Worm (Caenorhabditis elegans) whole organism, L4 larva: ENCODE measurements around the gene rde-1.
"Not testable (repeated sequence)": the region's sequence is repeated elsewhere in the genome, so short reads cannot be mapped to it uniquely, and the experiment has no call there.

ENCODE experiments used
- D1046.2 ChIP-seq: fragments of 200-800 bp; sonication (Bioruptor generic); IDR thresholded peaks from 2 replicates; pipeline ENCODE4 v1.3.6; 2022; ENCODE audit warnings: missing genetic modification characterization, missing compliant biosample characterization
- F44E2.7 ChIP-seq: fragments of 200-800 bp; sonication (Bioruptor generic); IDR thresholded peaks from 2 replicates; pipeline ENCODE4 v2.1.2; 2022; ENCODE audit warnings: missing genetic modification characterization, missing compliant biosample characterization
- F49E8.2 ChIP-seq: sonication (generic microtip); optimal IDR thresholded peaks from 2 replicates; lab custom pipeline; 2016; ENCODE audit warnings: missing compliant biosample characterization, mild to moderate bottlenecking, missing genetic modification characterization, borderline replicate concordance
- T26A8.4 ChIP-seq: fragments of 200-800 bp; sonication (Bioruptor generic); IDR thresholded peaks from 2 replicates; pipeline ENCODE4 v1.3.6; 2022; ENCODE audit warnings: missing genetic modification characterization, missing compliant biosample characterization
- Y48G9A.11 ChIP-seq: fragments of 200-800 bp; sonication (Bioruptor generic); IDR thresholded peaks from 2 replicates; pipeline ENCODE4 v1.3.6; 2022; ENCODE audit warnings: missing genetic modification reagents, missing genetic modification characterization, missing compliant biosample characterization
- Y5F2A.4 ChIP-seq: fragments of 200-800 bp; sonication (Bioruptor generic); optimal IDR thresholded peaks from 2 replicates; lab custom pipeline; 2018; ENCODE audit warnings: mild to moderate bottlenecking, missing genetic modification characterization, missing compliant biosample characterization
- ZK546.5 ChIP-seq, 2 experiments: sonication (generic microtip); optimal IDR thresholded peaks; 2 replicates each; lab custom pipeline; 2017; ENCODE audit warnings: missing biosample characterization in 2 of 2, missing genetic modification characterization in 2 of 2
- aha-1 ChIP-seq: fragments of 150-350 bp; peaks from one replicate; lab custom pipeline; 2014; ENCODE audit warnings: missing biosample characterization, missing genetic modification characterization
- aly-2 ChIP-seq: sonication (generic microtip); optimal IDR thresholded peaks from 2 replicates; lab custom pipeline; 2018; ENCODE audit warnings: missing biosample characterization, missing genetic modification characterization
- arid-1 ChIP-seq: fragments of 200-800 bp; sonication (Bioruptor generic); conservative IDR thresholded peaks from 2 replicates; pipeline ENCODE4 v1.3.6; 2022; ENCODE audit warnings: missing genetic modification reagents, missing genetic modification characterization, missing compliant biosample characterization
- ceh-20 ChIP-seq: fragments of 200-800 bp; sonication (Bioruptor generic); IDR thresholded peaks from 2 replicates; pipeline ENCODE4 v1.3.6; 2022; ENCODE audit warnings: missing genetic modification reagents, missing genetic modification characterization, missing compliant biosample characterization
- ceh-28 ChIP-seq: fragments of 150-350 bp; optimal IDR thresholded peaks from 2 replicates; lab custom pipeline; 2014; ENCODE audit warnings: missing biosample characterization, missing genetic modification reagents, missing genetic modification characterization
- ces-1 ChIP-seq: fragments of 150-350 bp; sonication (generic microtip); optimal IDR thresholded peaks from 4 replicates; lab custom pipeline; 2014; ENCODE audit warnings: missing biosample characterization, missing genetic modification reagents, missing genetic modification characterization
- ctbp-1 ChIP-seq: fragments of 200-800 bp; sonication (Bioruptor generic); IDR thresholded peaks from 2 replicates; pipeline ENCODE4 v1.3.6; 2022; ENCODE audit warnings: missing genetic modification reagents, missing genetic modification characterization, missing compliant biosample characterization
- daf-12 ChIP-seq: fragments of 150-350 bp; optimal IDR thresholded peaks from 2 replicates; lab custom pipeline; 2014; ENCODE audit warnings: missing biosample characterization, missing genetic modification reagents, missing genetic modification characterization
- egl-27 ChIP-seq: sonication (generic microtip); optimal IDR thresholded peaks from 3 replicates; lab custom pipeline; 2017; ENCODE audit warnings: missing biosample characterization, missing genetic modification reagents, missing genetic modification characterization
- egl-43 ChIP-seq: fragments of 200-800 bp; sonication (Bioruptor generic); IDR thresholded peaks from 2 replicates; pipeline ENCODE4 v1.3.6; 2022; ENCODE audit warnings: missing genetic modification reagents, missing genetic modification characterization, missing compliant biosample characterization
- gei-8 ChIP-seq: fragments of 200-800 bp; sonication (Bioruptor generic); optimal IDR thresholded peaks from 2 replicates; lab custom pipeline; 2018; ENCODE audit warnings: mild to moderate bottlenecking, missing genetic modification characterization, missing compliant biosample characterization
- hlh-30 ChIP-seq: sonication (generic microtip); optimal IDR thresholded peaks from 2 replicates; lab custom pipeline; 2017; ENCODE audit warnings: antibody characterized with exemption, mild to moderate bottlenecking, missing genetic modification characterization, missing compliant biosample characterization; ENCODE audit not compliant: insufficient read depth
- hmg-1.1 ChIP-seq: fragments of 200-800 bp; sonication (Bioruptor generic); IDR thresholded peaks from 2 replicates; pipeline ENCODE4 v1.3.6; 2022; ENCODE audit warnings: missing genetic modification reagents, missing genetic modification characterization, missing compliant biosample characterization
- lin-13 ChIP-seq: fragments of 150-350 bp; optimal IDR thresholded peaks from 2 replicates; lab custom pipeline; 2014; ENCODE audit warnings: missing biosample characterization, missing genetic modification reagents, missing genetic modification characterization
- lin-38 ChIP-seq: fragments of 200-800 bp; sonication (Bioruptor generic); IDR thresholded peaks from 2 replicates; pipeline ENCODE4 v1.3.6; 2022; ENCODE audit warnings: missing genetic modification reagents, missing genetic modification characterization, missing compliant biosample characterization
- lir-3 ChIP-seq: sonication (generic microtip); optimal IDR thresholded peaks from 2 replicates; lab custom pipeline; 2016; ENCODE audit warnings: mild to moderate bottlenecking, missing genetic modification characterization, missing compliant biosample characterization
- lsy-2 ChIP-seq, 2 experiments: fragments of 150-350 bp in 1 of 2; sonication (generic microtip) in 1 of 2; optimal IDR thresholded peaks; 2 replicates each; lab custom pipeline; 2014 to 2017; ENCODE audit warnings: missing biosample characterization in 2 of 2, missing genetic modification characterization in 2 of 2
- madf-5 ChIP-seq, 2 experiments: fragments of 200-800 bp; sonication (Bioruptor generic); IDR thresholded peaks; 2 replicates each; pipeline ENCODE4 v1.3.6; 2022; ENCODE audit warnings: missing compliant biosample characterization in 2 of 2, missing genetic modification characterization in 2 of 2
- mdl-1 ChIP-seq, 2 experiments: fragments of 150-350 bp in 1 of 2; sonication (generic microtip) in 1 of 2; optimal IDR thresholded peaks; 2 replicates each; lab custom pipeline; 2014 to 2017; ENCODE audit warnings: missing biosample characterization in 2 of 2, missing genetic modification characterization in 2 of 2
- mep-1 ChIP-seq: fragments of 150-350 bp; sonication (generic microtip); optimal IDR thresholded peaks from 3 replicates; lab custom pipeline; 2014; ENCODE audit warnings: missing biosample characterization, missing genetic modification characterization
- nhr-10 ChIP-seq: fragments of 150-350 bp; optimal IDR thresholded peaks from 2 replicates; lab custom pipeline; 2014; ENCODE audit warnings: missing biosample characterization, missing genetic modification characterization
- nhr-25 ChIP-seq: sonication (generic microtip); optimal IDR thresholded peaks from 2 replicates; lab custom pipeline; 2017; ENCODE audit warnings: missing genetic modification characterization, mild to moderate bottlenecking, missing compliant biosample characterization, antibody characterized with exemption, moderate library complexity, borderline replicate concordance; ENCODE audit not compliant: insufficient read depth
- nhr-28 ChIP-seq: fragments of 150-350 bp; optimal IDR thresholded peaks from 2 replicates; lab custom pipeline; 2014; ENCODE audit warnings: missing biosample characterization, missing genetic modification characterization
- nhr-42 ChIP-seq: fragments of 200-800 bp; sonication (Bioruptor generic); IDR thresholded peaks from 2 replicates; pipeline ENCODE4 v1.3.6; 2022; ENCODE audit warnings: missing genetic modification characterization, missing compliant biosample characterization
- nhr-48 ChIP-seq: sonication (generic microtip); optimal IDR thresholded peaks from 2 replicates; lab custom pipeline; 2016; ENCODE audit warnings: mild to moderate bottlenecking, missing genetic modification characterization, missing compliant biosample characterization
- nhr-6 ChIP-seq: fragments of 150-350 bp; optimal IDR thresholded peaks from 2 replicates; lab custom pipeline; 2014; ENCODE audit warnings: missing biosample characterization, missing genetic modification characterization
- nhr-76 ChIP-seq: fragments of 150-350 bp; optimal IDR thresholded peaks from 2 replicates; lab custom pipeline; 2014; ENCODE audit warnings: missing biosample characterization, missing genetic modification characterization
- nhr-77 ChIP-seq: fragments of 150-350 bp; optimal IDR thresholded peaks from 2 replicates; lab custom pipeline; 2014; ENCODE audit warnings: missing biosample characterization, missing genetic modification characterization
- pha-4 ChIP-seq, 2 experiments: fragments of 150-350 bp in 1 of 2; fragments of 200-800 bp in 1 of 2; sonication (Bioruptor generic) in 1 of 2; IDR thresholded peaks in 1 of 2; optimal IDR thresholded peaks in 1 of 2; 2 replicates each; pipeline versions ENCODE4 v1.3.6 to Lab custom; 2014 to 2022; ENCODE audit warnings: missing genetic modification characterization in 2 of 2, missing genetic modification reagents in 2 of 2, missing biosample characterization in 1 of 2, missing compliant biosample characterization in 1 of 2
- rbr-2 ChIP-seq: sonication (generic microtip); optimal IDR thresholded peaks from 2 replicates; lab custom pipeline; 2016; ENCODE audit warnings: missing genotype, missing genetic modification characterization, missing compliant biosample characterization
- saeg-2 ChIP-seq: fragments of 200-800 bp; sonication (Bioruptor generic); IDR thresholded peaks from 2 replicates; pipeline ENCODE4 v1.3.6; 2022; ENCODE audit warnings: missing genetic modification reagents, missing genetic modification characterization, missing compliant biosample characterization
- sdz-12 ChIP-seq: fragments of 200-800 bp; sonication (Bioruptor generic); optimal IDR thresholded peaks from 2 replicates; lab custom pipeline; 2018; ENCODE audit warnings: mild to moderate bottlenecking, missing genetic modification characterization, missing compliant biosample characterization
- set-16 ChIP-seq: fragments of 200-800 bp; sonication (Bioruptor generic); IDR thresholded peaks from 2 replicates; pipeline ENCODE4 v1.3.6; 2022; ENCODE audit warnings: missing genetic modification reagents, missing genetic modification characterization, missing compliant biosample characterization
- tag-97 ChIP-seq: fragments of 200-800 bp; sonication (Bioruptor generic); IDR thresholded peaks from 2 replicates; pipeline ENCODE4 v1.3.6; 2022; ENCODE audit warnings: missing genetic modification characterization, missing compliant biosample characterization
- unc-130 ChIP-seq: sonication (generic microtip); optimal IDR thresholded peaks from 2 replicates; lab custom pipeline; 2016; ENCODE audit warnings: missing genetic modification reagents, missing genetic modification characterization, missing compliant biosample characterization
- unc-39 ChIP-seq: sonication (generic microtip); optimal IDR thresholded peaks from 2 replicates; lab custom pipeline; 2017; ENCODE audit warnings: missing biosample characterization, missing genetic modification characterization
- zip-11 ChIP-seq: fragments of 200-800 bp; sonication (Bioruptor generic); IDR thresholded peaks from 2 replicates; pipeline ENCODE4 v1.3.6; 2022; ENCODE audit warnings: missing genetic modification characterization, missing compliant biosample characterization
- ztf-7 ChIP-seq: fragments of 150-350 bp; optimal IDR thresholded peaks from 2 replicates; lab custom pipeline; 2014; ENCODE audit warnings: missing biosample characterization, missing genetic modification characterization

rde-1 gene

DNA sequence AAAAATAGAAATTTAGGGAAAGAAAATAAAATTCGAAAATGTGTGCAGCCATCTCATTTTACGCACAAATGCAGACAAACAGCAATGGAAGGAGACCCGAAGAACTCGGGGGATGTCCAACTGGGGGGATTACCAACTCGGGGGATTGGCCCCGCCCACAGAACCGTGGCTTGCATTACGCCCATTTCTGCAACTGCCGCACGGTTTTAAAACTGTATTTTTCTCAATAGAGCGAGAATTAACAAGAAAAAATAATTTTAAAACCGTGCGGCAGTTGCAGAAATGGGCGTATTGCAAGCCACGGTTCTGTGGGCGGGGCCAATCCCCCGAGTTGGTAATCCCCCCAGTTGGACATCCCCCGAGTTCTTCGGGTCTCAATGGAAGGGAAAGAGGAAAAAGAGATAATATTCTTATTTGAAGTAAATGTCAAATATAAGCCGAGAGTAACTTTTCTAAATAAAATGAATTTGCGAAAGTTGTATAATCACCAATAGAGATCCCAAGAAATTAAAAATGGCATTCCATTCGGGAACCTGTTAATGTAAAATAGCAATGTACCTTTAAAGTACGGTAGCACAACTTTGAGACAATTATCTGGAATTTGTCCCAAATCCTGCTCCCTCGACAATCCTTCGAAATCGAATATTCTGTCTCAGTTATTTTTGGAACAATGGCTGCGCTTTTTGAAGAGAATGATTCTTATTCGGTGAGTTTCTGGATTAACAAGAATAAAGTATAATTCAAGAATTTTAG, 10.5 kb downstream of the rde-1 start, which contains the start of the genes ruvb-1 and tofu-1 (continued):
- TF ChIP-seq T26A8.4 (GFP tag; lab: Robert Waterston, UW), result peak; percentile 85
- peak; percentile 67 for TF ChIP-seq unc-130 (GFP tag; lab: Kevin White, UChicago)
- TF ChIP-seq hlh-30, result peak; percentile 63
- TF ChIP-seq pha-4 (GFP tag; IDR thresholded peaks at IDR 0.05; lab: Robert Waterston, UW), result peak; percentile 90
- TF ChIP-seq pha-4 (tag; optimal IDR thresholded peaks at IDR 0.05; lab: Kevin White, UChicago), result not testable (repeated sequence)
- peak; percentile 59 for TF ChIP-seq nhr-48
- TF ChIP-seq lin-13 (GFP tag; lab: Kevin White, UChicago), result peak; percentile 73
- TF ChIP-seq nhr-77 (tag; lab: Kevin White, UChicago), result peak; percentile 16
- TF ChIP-seq, all 104 proteins: peak for 53; not testable (repeated sequence) for 51

DNA sequence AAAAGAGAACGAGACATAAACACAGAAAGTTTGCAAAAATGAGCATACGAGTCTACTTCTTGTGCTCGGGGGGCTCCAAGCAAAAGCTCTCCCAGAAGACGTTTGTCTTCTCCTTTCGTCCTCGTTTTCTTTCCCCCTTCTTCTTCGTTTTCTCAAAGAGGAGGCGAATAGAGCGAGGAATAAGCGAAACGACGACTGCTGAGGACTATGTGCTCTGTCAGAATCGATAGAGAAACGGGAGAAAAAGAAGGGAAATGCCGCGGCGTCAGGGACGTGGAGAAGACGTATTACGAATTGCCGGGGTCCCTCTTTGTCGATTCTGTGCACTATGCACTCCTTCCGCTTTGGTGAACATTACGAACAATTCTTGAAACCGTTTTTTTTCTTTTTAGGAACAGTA, 13.0 kb downstream of the rde-1 start:
- TF ChIP-seq unc-39 (tag; lab: Kevin White, UChicago), result no peak
- peak; percentile 65 for TF ChIP-seq rbr-2 (tag; lab: Kevin White, UChicago)
- 0 out of 2 replicates have a peak, but pooled peaks have one; percentile 35 for TF ChIP-seq ctbp-1 (GFP tag; lab: Robert Waterston, UW)
- no peak for TF ChIP-seq Y5F2A.4 (GFP tag; lab: Kevin White, UChicago)
- TF ChIP-seq zip-11 (GFP tag; lab: Robert Waterston, UW), result no peak
- no peak for TF ChIP-seq ZK546.5 (tag; optimal IDR thresholded peaks at IDR 0.05; lab: Kevin White, UChicago)
- TF ChIP-seq ztf-7, result no peak
- TF ChIP-seq nhr-6 (tag; lab: Kevin White, UChicago), result no peak
- TF ChIP-seq unc-130 (GFP tag; lab: Kevin White, UChicago), result peak; percentile 11
- TF ChIP-seq daf-12 (tag; lab: Kevin White, UChicago), result no peak
- peak; percentile 65; the same call in 1 of the 2 replicates for TF ChIP-seq egl-43
- TF ChIP-seq hmg-1.1 (GFP tag; lab: Robert Waterston, UW), result 0 out of 2 replicates have a peak, but pooled peaks have one; percentile 15
- TF ChIP-seq sdz-12, result no peak
- no peak for TF ChIP-seq tag-97 (GFP tag; lab: Robert Waterston, UW)
- no peak for TF ChIP-seq ceh-20 (GFP tag; lab: Robert Waterston, UW)
- TF ChIP-seq madf-5 (GFP tag; IDR thresholded peaks at IDR 0.05; lab: Robert Waterston, UW), result no peak
- no peak for TF ChIP-seq F44E2.7 (GFP tag; lab: Robert Waterston, UW)
- TF ChIP-seq saeg-2 (GFP tag; lab: Robert Waterston, UW), result no peak
- no peak for TF ChIP-seq F49E8.2 (tag; lab: Kevin White, UChicago)
- TF ChIP-seq ces-1 (GFP tag; lab: Kevin White, UChicago), result no peak
- peak; percentile 29; the same call in 1 of the 2 replicates for TF ChIP-seq set-16 (GFP tag; lab: Robert Waterston, UW)
- TF ChIP-seq lsy-2 (tag; optimal IDR thresholded peaks at IDR 0.05; lab: Kevin White, UChicago), result peak in 1 of 2 experiments; percentile 41
- peak; percentile 24 for TF ChIP-seq aha-1 (tag; lab: Kevin White, UChicago)
- 0 out of 2 replicates have a peak, but pooled peaks have one; percentile 25 for TF ChIP-seq arid-1
- TF ChIP-seq nhr-48, result no peak
- peak; percentile 20 for TF ChIP-seq mep-1 (tag; lab: Kevin White, UChicago)
- no peak for TF ChIP-seq gei-8 (GFP tag; lab: Kevin White, UChicago)
- TF ChIP-seq lin-38, result peak; percentile 52
- no peak for TF ChIP-seq nhr-28 (tag; lab: Kevin White, UChicago)
- TF ChIP-seq Y48G9A.11 (GFP tag; lab: Robert Waterston, UW), result 0 out of 2 replicates have a peak, but pooled peaks have one; percentile 11
- TF ChIP-seq pha-4 (GFP tag; IDR thresholded peaks at IDR 0.05; lab: Robert Waterston, UW), result 0 out of 2 replicates have a peak, but pooled peaks have one; percentile 21
- TF ChIP-seq pha-4 (tag; optimal IDR thresholded peaks at IDR 0.05; lab: Kevin White, UChicago), result no peak

DNA sequence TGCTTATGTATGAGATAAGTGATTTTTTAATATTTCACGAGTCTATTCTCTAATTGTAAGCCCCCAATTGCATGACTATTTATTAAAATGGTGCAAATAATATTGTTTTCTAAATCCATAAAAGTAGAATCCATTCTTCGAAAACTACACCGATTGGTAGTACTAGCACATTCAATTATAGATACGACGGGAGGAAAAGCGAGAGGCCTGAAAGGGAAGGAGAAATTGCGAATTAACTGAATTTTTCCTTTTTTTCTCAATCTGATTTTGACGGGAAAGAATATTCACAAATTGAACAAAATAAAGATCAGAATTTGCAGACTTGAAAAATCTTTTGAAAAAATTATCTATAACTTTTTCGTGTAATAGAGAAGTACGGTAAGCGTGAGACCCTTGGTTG, 14.2 kb downstream of the rde-1 start:
- TF ChIP-seq D1046.2 (GFP tag; lab: Robert Waterston, UW) (no peak), daf-12 (tag; lab: Kevin White, UChicago) (no peak), ZK546.5 (tag; optimal IDR thresholded peaks at IDR 0.05; lab: Kevin White, UChicago) (no peak), mdl-1 (tag; optimal IDR thresholded peaks at IDR 0.05; lab: Kevin White, UChicago) (no peak), ceh-28 (no peak), nhr-42 (GFP tag; lab: Robert Waterston, UW) (no peak), egl-27 (tag; lab: Kevin White, UChicago) (no peak), Y5F2A.4 (GFP tag; lab: Kevin White, UChicago) (no peak), nhr-10 (tag; lab: Kevin White, UChicago) (no peak), aha-1 (tag; lab: Kevin White, UChicago) (no peak), tag-97 (GFP tag; lab: Robert Waterston, UW) (no peak), nhr-76 (tag; lab: Kevin White, UChicago) (no peak), arid-1 (no peak), lir-3 (tag; lab: Kevin White, UChicago) (no peak), nhr-25 (tag; lab: Kevin White, UChicago) (no peak), aly-2 (tag; lab: Kevin White, UChicago) (no peak)
